Worm (Caenorhabditis elegans) whole organism, young adult: ENCODE results near the gene tut-2.

Source experiments
- ama-1 ChIP-seq, 3 experiments: fragments of 150-350 bp in 1 of 3; sonication (generic microtip) in 2 of 3; optimal IDR thresholded peaks; 2 replicates each; lab custom pipeline; 2014 to 2018; ENCODE audit warnings: missing biosample characterization in 2 of 3, missing genetic modification characterization in 2 of 3, missing genetic modification reagents in 2 of 3
- bed-1 ChIP-seq: fragments of 200-800 bp; sonication (Bioruptor generic); IDR thresholded peaks from 2 replicates; pipeline ENCODE4 v1.3.6; 2022; ENCODE audit warnings: missing genetic modification reagents, missing genetic modification characterization, missing compliant biosample characterization
- dpff-1 ChIP-seq: sonication (generic microtip); optimal IDR thresholded peaks from 2 replicates; lab custom pipeline; 2017; ENCODE audit warnings: mild to moderate bottlenecking, missing genetic modification characterization, missing compliant biosample characterization
- egrh-3 ChIP-seq: fragments of 200-800 bp; sonication (Bioruptor generic); IDR thresholded peaks from 2 replicates; pipeline ENCODE4 v1.3.6; 2022; ENCODE audit warnings: missing genetic modification reagents, missing genetic modification characterization, missing compliant biosample characterization
- let-526 ChIP-seq: fragments of 200-800 bp; sonication (Bioruptor generic); IDR thresholded peaks from 2 replicates; pipeline ENCODE4 v1.3.6; 2022; ENCODE audit warnings: missing genetic modification reagents, missing genetic modification characterization, missing compliant biosample characterization
- mes-4 ChIP-seq: sonication (generic microtip); optimal IDR thresholded peaks from 2 replicates; lab custom pipeline; 2016; ENCODE audit warnings: missing genotype, missing genetic modification characterization, missing compliant biosample characterization
- nfyb-1 ChIP-seq: fragments of 200-800 bp; sonication (Bioruptor generic); IDR thresholded peaks from 2 replicates; pipeline ENCODE4 v1.3.6; 2022; ENCODE audit warnings: missing genetic modification reagents, missing genetic modification characterization, missing compliant biosample characterization
- pha-4 ChIP-seq: fragments of 150-350 bp; sonication (generic microtip); optimal IDR thresholded peaks from 2 replicates; lab custom pipeline; 2014; ENCODE audit warnings: missing biosample characterization, missing genetic modification reagents, missing genetic modification characterization
- unc-62 ChIP-seq: fragments of 150-350 bp; optimal IDR thresholded peaks from 2 replicates; lab custom pipeline; 2014; ENCODE audit warnings: missing biosample characterization, missing genetic modification reagents, missing genetic modification characterization

ce11 chrV:10657959-10658358 lies at the start of gene tut-2:
- no peak for TF ChIP-seq nfyb-1
- TF ChIP-seq mes-4 (tag; lab: Kevin White, UChicago), result no peak
- TF ChIP-seq pha-4 (tag; lab: Kevin White, UChicago), result no peak
- no peak for TF ChIP-seq unc-62
- no peak for TF ChIP-seq ama-1 (optimal IDR thresholded peaks at IDR 0.05; lab: Kevin White, UChicago)
- TF ChIP-seq ama-1 (GFP tag; optimal IDR thresholded peaks at IDR 0.05; lab: Kevin White, UChicago), result no peak
- no peak for TF ChIP-seq let-526 (GFP tag; lab: Robert Waterston, UW)
- TF ChIP-seq egrh-3 (GFP tag; lab: Robert Waterston, UW), result no peak
- no peak for TF ChIP-seq dpff-1 (tag; lab: Kevin White, UChicago)
- TF ChIP-seq bed-1 (GFP tag; lab: Robert Waterston, UW), result no peak
